Worm (Caenorhabditis elegans) whole organism, young adult: ENCODE measurements around the gene pals-30.

Experiments used
- C06A6.2 ChIP-seq: fragments of 200-800 bp; sonication (Bioruptor generic); conservative IDR thresholded peaks from 2 replicates; pipeline ENCODE4 v1.3.6; 2022; ENCODE audit warnings: missing genetic modification characterization, missing compliant biosample characterization
- F57A8.1 ChIP-seq: fragments of 200-800 bp; sonication (Bioruptor generic); optimal IDR thresholded peaks from 2 replicates; lab custom pipeline; 2018; ENCODE audit warnings: mild to moderate bottlenecking, missing genetic modification characterization, moderate library complexity, missing compliant biosample characterization
- ama-1 ChIP-seq, 3 experiments: fragments of 150-350 bp in 1 of 3; sonication (generic microtip) in 2 of 3; optimal IDR thresholded peaks; 2 replicates each; lab custom pipeline; 2014 to 2018; ENCODE audit warnings: missing biosample characterization in 2 of 3, missing genetic modification characterization in 2 of 3, missing genetic modification reagents in 2 of 3
- atf-7 ChIP-seq: sonication (generic microtip); optimal IDR thresholded peaks from 2 replicates; lab custom pipeline; 2017; ENCODE audit warnings: mild to moderate bottlenecking, missing genetic modification characterization, missing compliant biosample characterization
- attf-6 ChIP-seq: fragments of 200-800 bp; sonication (Bioruptor generic); IDR thresholded peaks from 2 replicates; pipeline ENCODE4 v1.3.6; 2022; ENCODE audit warnings: missing genetic modification reagents, missing genetic modification characterization, missing compliant biosample characterization
- efl-1 ChIP-seq: fragments of 150-350 bp; optimal IDR thresholded peaks from 2 replicates; lab custom pipeline; 2014; ENCODE audit warnings: missing biosample characterization, missing genetic modification reagents, missing genetic modification characterization
- ekl-4 ChIP-seq: fragments of 200-800 bp; sonication (Bioruptor generic); IDR thresholded peaks from 2 replicates; pipeline ENCODE4 v1.3.6; 2022; ENCODE audit warnings: missing genetic modification reagents, missing genetic modification characterization, missing compliant biosample characterization
- let-607 ChIP-seq, 2 experiments: fragments of 200-800 bp in 1 of 2; sonication (Bioruptor generic) in 1 of 2; sonication (generic microtip) in 1 of 2; optimal IDR thresholded peaks; 2 replicates each; lab custom pipeline; 2016 to 2018; ENCODE audit warnings: mild to moderate bottlenecking in 2 of 2, missing compliant biosample characterization in 2 of 2, missing genetic modification characterization in 2 of 2, moderate library complexity in 2 of 2, missing genotype in 1 of 2
- madf-8 ChIP-seq: fragments of 200-800 bp; sonication (Bioruptor generic); conservative IDR thresholded peaks from 2 replicates; pipeline ENCODE4 v1.3.6; 2022; ENCODE audit warnings: missing genetic modification reagents, missing genetic modification characterization, missing compliant biosample characterization
- nhr-90 ChIP-seq: sonication (generic microtip); optimal IDR thresholded peaks from 2 replicates; lab custom pipeline; 2016; ENCODE audit warnings: missing genotype, mild to moderate bottlenecking, missing genetic modification characterization, missing compliant biosample characterization
- sdz-38 ChIP-seq: sonication (generic microtip); optimal IDR thresholded peaks from 2 replicates; lab custom pipeline; 2016; ENCODE audit warnings: missing genotype, missing genetic modification characterization, missing compliant biosample characterization
- snpc-4 ChIP-seq, 5 experiments: fragments of 150-350 bp in 1 of 5; sonication (generic microtip) in 4 of 5; optimal IDR thresholded peaks; 2 replicates each; lab custom pipeline; 2014 to 2018; ENCODE audit warnings: missing genetic modification characterization in 5 of 5, missing biosample characterization in 3 of 5, antibody characterized with exemption in 2 of 5, mild to moderate bottlenecking in 2 of 5, missing compliant biosample characterization in 2 of 5, missing genotype in 2 of 5, moderate library complexity in 2 of 5, missing genetic modification reagents in 1 of 5
- sptf-2 ChIP-seq: fragments of 200-800 bp; sonication (Bioruptor generic); optimal IDR thresholded peaks from 2 replicates; lab custom pipeline; 2018; ENCODE audit warnings: mild to moderate bottlenecking, missing genetic modification characterization, missing compliant biosample characterization
- ztf-3 ChIP-seq: fragments of 200-800 bp; sonication (Bioruptor generic); optimal IDR thresholded peaks from 2 replicates; lab custom pipeline; 2018; ENCODE audit warnings: mild to moderate bottlenecking, missing genetic modification characterization, missing compliant biosample characterization

- no peak for TF ChIP-seq ama-1 (optimal IDR thresholded peaks at IDR 0.05; lab: Kevin White, UChicago)
- no peak for TF ChIP-seq ama-1 (GFP tag; optimal IDR thresholded peaks at IDR 0.05; lab: Kevin White, UChicago)
- no peak for TF ChIP-seq nhr-90 (tag; lab: Kevin White, UChicago)
- TF ChIP-seq madf-8 (GFP tag; lab: Robert Waterston, UW) = no peak
- TF ChIP-seq ztf-3 (GFP tag; lab: Kevin White, UChicago) = no peak
- no peak for TF ChIP-seq attf-6 (GFP tag; lab: Robert Waterston, UW)
- no peak for TF ChIP-seq efl-1
- TF ChIP-seq snpc-4 (GFP tag; optimal IDR thresholded peaks at IDR 0.05; lab: Kevin White, UChicago) = no peak
- no peak for TF ChIP-seq snpc-4 (tag; optimal IDR thresholded peaks at IDR 0.05; lab: Kevin White, UChicago)
- no peak for TF ChIP-seq let-607 (tag; optimal IDR thresholded peaks at IDR 0.05; lab: Kevin White, UChicago)
- no peak for TF ChIP-seq ekl-4 (GFP tag; lab: Robert Waterston, UW)
- no peak for TF ChIP-seq sptf-2 (GFP tag; lab: Kevin White, UChicago)
- TF ChIP-seq atf-7 (tag; lab: Kevin White, UChicago) = no peak
- no peak for TF ChIP-seq sdz-38 (tag; lab: Kevin White, UChicago)
- no peak for TF ChIP-seq F57A8.1 (GFP tag; lab: Kevin White, UChicago)
- TF ChIP-seq C06A6.2 (GFP tag; lab: Robert Waterston, UW) = no peak
Observed at ce11 chrIV:14506995-14507394, 44.8 kb downstream of the pals-30 start.
